Worm (Caenorhabditis elegans): ENCODE measurements around the gene nhr-130.

Gene nhr-130

ce11 chrV:462263-462662 lies 20.9 kb downstream of the nhr-130 start, which contains the start of gene nhr-202:
nhr-202 (plus strand) TSS chrV:462588.
- TF ChIP-seq him-1 (tag; optimal IDR thresholded peaks at IDR 0.05) = no peak

- no peak for TF ChIP-seq him-1 (tag; optimal IDR thresholded peaks at IDR 0.05)
- TF ChIP-seq W03F9.2 (tag; optimal IDR thresholded peaks at IDR 0.05) = no peak
- TF ChIP-seq dao-5 (tag; optimal IDR thresholded peaks at IDR 0.05) = no peak
Observed at ce11 chrV:459464-459863, 23.7 kb downstream of the nhr-130 start, which contains the start of gene nhr-203. nhr-203 (plus strand) TSS chrV:459795.

DNA sequence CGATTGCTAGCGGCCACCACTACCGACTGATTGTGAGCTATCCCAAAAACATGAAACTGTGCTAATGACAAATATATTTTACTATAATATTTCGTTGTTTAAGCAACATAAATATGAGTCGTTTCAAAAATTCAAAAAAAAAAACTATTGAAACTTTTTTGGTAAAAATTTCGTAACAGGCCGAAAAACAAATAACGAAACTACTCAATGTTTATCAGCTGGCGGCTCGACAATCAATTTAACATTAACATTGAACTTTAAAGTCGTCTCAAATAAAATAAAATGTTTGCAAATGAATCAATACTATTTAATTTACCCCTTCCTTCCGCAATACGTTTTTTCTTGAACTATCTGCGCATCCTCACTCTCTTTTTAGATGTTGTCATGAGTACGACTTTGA lies 25.3 kb downstream of the nhr-130 start:
- TF ChIP-seq him-1 (tag; optimal IDR thresholded peaks at IDR 0.05) (no peak), dao-5 (tag; optimal IDR thresholded peaks at IDR 0.05) (no peak), W03F9.2 (tag; optimal IDR thresholded peaks at IDR 0.05) (no peak)

- TF ChIP-seq dao-5 (tag; optimal IDR thresholded peaks at IDR 0.05) (no peak), him-1 (tag; optimal IDR thresholded peaks at IDR 0.05) (no peak), W03F9.2 (tag; optimal IDR thresholded peaks at IDR 0.05) (no peak)
Observed at ce11 chrV:453569-453968, 29.6 kb downstream of the nhr-130 start, which contains the start of gene nhr-98. nhr-98 (plus strand) TSS chrV:453869.

- no peak for TF ChIP-seq dao-5 (tag; optimal IDR thresholded peaks at IDR 0.05)
- TF ChIP-seq W03F9.2 (tag; optimal IDR thresholded peaks at IDR 0.05) = no peak
- TF ChIP-seq him-1 (tag; optimal IDR thresholded peaks at IDR 0.05) = no peak
Observed at ce11 chrV:450757-451501, 32.2 kb downstream of the nhr-130 start, which contains the start of gene nhr-123. nhr-123 (plus strand) TSS chrV:451451.

ce11 chrV:449685-450084 lies 33.5 kb downstream of the nhr-130 start, which contains the start of gene M02H5.8:
M02H5.8 (plus strand) TSS chrV:449981.
- no peak for TF ChIP-seq dao-5 (tag; optimal IDR thresholded peaks at IDR 0.05)
- no peak for TF ChIP-seq him-1 (tag; optimal IDR thresholded peaks at IDR 0.05)
- no peak for TF ChIP-seq W03F9.2 (tag; optimal IDR thresholded peaks at IDR 0.05)

- TF ChIP-seq dao-5 (tag; optimal IDR thresholded peaks at IDR 0.05) (no peak), W03F9.2 (tag; optimal IDR thresholded peaks at IDR 0.05) (no peak), him-1 (tag; optimal IDR thresholded peaks at IDR 0.05) (no peak)
Observed at ce11 chrV:449130-449529, 34.0 kb downstream of the nhr-130 start, which contains the start of gene srh-35. srh-35 (minus strand) TSS chrV:449230.

DNA sequence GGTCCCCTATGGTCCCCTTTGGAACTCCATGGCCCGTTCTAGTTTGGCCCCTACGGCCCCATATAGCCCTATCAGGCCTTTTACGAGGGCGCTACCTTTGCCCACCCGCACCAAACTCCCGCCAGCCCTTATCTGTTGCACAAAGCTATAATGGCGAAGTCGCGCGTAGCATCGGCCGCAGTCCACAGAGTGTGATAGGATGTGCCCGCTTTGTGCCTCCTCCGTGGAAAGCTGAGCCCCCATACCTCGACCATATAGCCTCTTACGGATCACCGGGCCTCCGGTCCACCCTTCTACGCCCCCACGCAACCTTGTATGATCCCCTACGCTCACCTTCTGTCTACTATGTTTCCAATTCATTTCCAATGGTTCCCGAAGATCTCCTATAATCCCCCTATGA lies 36.2 kb downstream of the nhr-130 start:
- TF ChIP-seq dao-5 (tag; optimal IDR thresholded peaks at IDR 0.05) (no peak), W03F9.2 (tag; optimal IDR thresholded peaks at IDR 0.05) (no peak), him-1 (tag; optimal IDR thresholded peaks at IDR 0.05) (no peak)

DNA sequence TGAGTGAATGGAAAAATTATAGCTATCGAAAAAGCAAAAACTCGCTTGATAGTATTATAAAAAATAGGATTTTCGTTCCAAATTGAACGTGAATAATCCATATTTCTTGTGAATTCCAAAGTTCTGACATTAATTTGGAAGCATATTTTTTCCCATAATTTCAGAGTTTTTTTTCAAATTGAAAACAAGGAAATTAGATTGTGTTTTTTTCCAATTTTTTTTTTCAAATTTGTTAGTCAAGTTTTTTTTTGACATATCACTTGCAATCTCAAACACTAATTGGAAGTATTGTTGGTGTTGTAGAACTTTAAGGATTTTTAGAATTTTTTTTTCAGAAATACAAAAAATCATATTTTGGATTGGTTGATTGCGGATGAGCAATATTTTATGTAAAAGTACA lies 36.6 kb downstream of the nhr-130 start, which contains the start of gene srh-34:
TSS of gene srh-34 (minus strand) at position 101 of the 400 bp plus-strand sequence.
- no peak for TF ChIP-seq W03F9.2 (tag; optimal IDR thresholded peaks at IDR 0.05)
- TF ChIP-seq him-1 (tag; optimal IDR thresholded peaks at IDR 0.05) = no peak
- no peak for TF ChIP-seq dao-5 (tag; optimal IDR thresholded peaks at IDR 0.05)

DNA sequence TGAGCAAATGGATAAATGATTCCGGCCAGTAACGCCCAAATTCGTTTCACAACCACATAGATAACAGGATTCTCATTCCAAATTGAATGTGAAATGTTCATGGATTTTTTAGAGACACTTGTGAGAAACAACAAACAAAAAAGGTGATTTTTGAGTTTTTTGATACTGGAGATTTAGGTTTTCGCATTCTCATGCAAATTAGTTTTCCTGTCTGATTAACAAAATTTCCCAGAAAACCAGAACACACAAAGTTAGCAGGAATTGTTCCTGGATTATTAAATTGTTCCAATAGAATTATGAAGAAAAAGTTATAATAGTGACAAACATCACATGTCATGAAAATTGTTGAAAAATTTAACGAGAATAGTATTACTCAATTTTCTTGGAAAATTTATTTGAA lies 39.9 kb downstream of the nhr-130 start, which contains the start of gene srh-33:
TSS of gene srh-33 (minus strand) at position 101 of the 400 bp plus-strand sequence.
- no peak for TF ChIP-seq dao-5 (tag; optimal IDR thresholded peaks at IDR 0.05)
- TF ChIP-seq W03F9.2 (tag; optimal IDR thresholded peaks at IDR 0.05) = no peak
- TF ChIP-seq him-1 (tag; optimal IDR thresholded peaks at IDR 0.05) = no peak

ce11 chrV:440923-441322 lies 42.2 kb downstream of the nhr-130 start, which contains the start of gene B0554.7:
B0554.7 (minus strand) TSS chrV:441023.
- no peak for TF ChIP-seq dao-5 (tag; optimal IDR thresholded peaks at IDR 0.05)
- no peak for TF ChIP-seq him-1 (tag; optimal IDR thresholded peaks at IDR 0.05)
- no peak for TF ChIP-seq W03F9.2 (tag; optimal IDR thresholded peaks at IDR 0.05)

DNA sequence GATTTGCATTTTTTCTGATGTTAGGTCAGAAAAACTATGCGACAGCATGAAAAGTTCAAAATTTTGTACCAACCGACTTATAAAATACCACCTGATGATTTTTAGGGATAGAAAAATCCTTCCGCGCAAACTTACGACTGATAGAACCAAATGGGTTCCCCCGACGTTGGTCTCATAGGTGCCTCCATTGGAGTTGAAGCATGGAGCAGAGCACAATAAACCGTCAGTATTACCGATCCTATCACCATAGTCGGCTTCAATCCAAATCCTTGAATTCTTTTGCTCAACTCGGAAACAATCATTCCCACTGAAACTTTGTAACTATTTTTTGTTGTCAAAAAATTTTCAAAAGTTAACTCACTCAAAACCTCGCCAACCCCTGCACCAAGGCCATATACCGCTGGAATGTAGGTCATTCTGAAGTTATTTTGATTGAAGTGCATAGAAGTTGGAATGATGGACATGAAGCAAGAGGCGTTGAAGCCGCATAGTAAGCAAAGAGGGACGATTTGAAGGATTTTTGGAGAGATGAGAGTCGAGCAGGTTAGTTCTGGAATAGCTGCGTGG lies 43.9 kb downstream of the nhr-130 start:
- TF ChIP-seq dao-5 (tag; optimal IDR thresholded peaks at IDR 0.05) (no peak), him-1 (tag; optimal IDR thresholded peaks at IDR 0.05) (no peak)

ce11 chrV:438094-438493 lies 45.0 kb downstream of the nhr-130 start, which contains the start of gene B0554.1:
B0554.1 (plus strand) TSS chrV:438394.
- TF ChIP-seq W03F9.2 (tag; optimal IDR thresholded peaks at IDR 0.05) (no peak), dao-5 (tag; optimal IDR thresholded peaks at IDR 0.05) (no peak), him-1 (tag; optimal IDR thresholded peaks at IDR 0.05) (no peak)

ce11 chrV:433898-434297 lies 49.2 kb downstream of the nhr-130 start, which contains the start of gene B0554.2:
B0554.2 (plus strand) TSS chrV:434198.
- TF ChIP-seq dao-5 (tag; optimal IDR thresholded peaks at IDR 0.05) = no peak
- TF ChIP-seq him-1 (tag; optimal IDR thresholded peaks at IDR 0.05) = no peak
- no peak for TF ChIP-seq W03F9.2 (tag; optimal IDR thresholded peaks at IDR 0.05)

Measured in whole organism, L4/young adult.